Worm (Caenorhabditis elegans): ENCODE results near the gene R102.11.
"Not testable (repeated sequence)": the region's sequence is repeated elsewhere in the genome, so short reads cannot be mapped to it uniquely, and the experiment has no call there.

The R102.11 gene

DNA sequence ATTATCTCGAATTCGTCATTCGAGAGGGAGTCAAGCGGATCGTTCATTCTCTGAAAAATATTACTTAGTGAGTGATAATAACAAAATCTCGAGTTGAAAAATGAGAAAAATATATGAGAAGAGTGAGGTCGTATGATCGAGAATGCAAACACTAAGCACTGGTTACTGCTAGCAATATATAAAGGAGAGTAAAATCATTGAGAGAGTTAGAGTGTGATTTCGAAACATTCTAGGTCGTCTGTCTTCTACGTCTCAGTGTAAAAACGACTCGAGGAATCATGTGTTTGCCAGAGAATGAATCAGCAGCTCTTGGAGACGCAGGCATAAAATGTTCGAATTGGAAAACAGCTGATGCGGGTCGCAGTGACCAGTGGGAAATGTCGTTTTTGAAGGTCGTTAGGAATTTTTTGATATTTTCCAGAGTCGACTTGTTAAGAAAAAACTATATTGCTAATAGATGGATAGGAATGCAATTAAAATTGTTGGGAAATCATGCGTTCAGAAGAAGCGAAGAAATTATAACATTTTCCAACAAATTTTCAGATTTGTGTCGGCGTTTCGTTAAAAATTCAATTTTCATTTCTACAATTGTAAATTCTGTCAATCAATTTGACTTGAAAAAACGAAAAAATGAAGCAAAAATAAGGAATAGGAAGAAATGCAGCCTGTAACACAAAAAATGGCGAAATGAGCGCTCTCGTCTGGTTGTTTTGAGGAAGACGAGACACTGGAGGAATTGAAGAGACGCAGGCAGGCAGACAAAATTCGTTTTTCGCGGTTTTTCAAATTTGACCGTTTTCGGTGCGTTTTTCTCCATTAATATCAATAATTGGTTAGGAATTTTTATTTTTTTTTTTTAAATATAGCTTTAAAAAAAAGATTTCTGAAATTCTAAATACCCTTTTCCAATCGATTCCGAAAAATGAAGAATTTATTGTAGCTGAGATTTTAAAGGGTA is 2.3 kb downstream of the R102.11 start, which contains the start of gene allo-1 (continued):
- TF ChIP-seq hlh-11 (tag; optimal IDR thresholded peaks at IDR 0.05) (peak; percentile 94), tra-1 (GFP tag; IDR thresholded peaks at IDR 0.05) (0 out of 2 replicates have a peak, but pooled peaks have one; percentile 46), lin-13 (GFP tag; optimal IDR thresholded peaks at IDR 0.05) (no peak), lin-1 (GFP tag; IDR thresholded peaks at IDR 0.05) (peak; percentile 12; the same call in 1 of the 2 replicates), hlh-30 (tag; optimal IDR thresholded peaks at IDR 0.05; ENCODE audit: insufficient read depth) (peak; percentile 97), nhr-11 (tag; optimal IDR thresholded peaks at IDR 0.05) (peak; percentile 65), dmd-9 (GFP tag; IDR thresholded peaks at IDR 0.05) (0 out of 2 replicates have a peak, but pooled peaks have one; percentile 31), aha-1 (tag) (peak; percentile 92), hif-1 (tag; optimal IDR thresholded peaks at IDR 0.05) (peak in 1 of 2 experiments; percentile 56), nhr-28 (tag; optimal IDR thresholded peaks at IDR 0.05) (peak; percentile 80), ceh-32 (tag; optimal IDR thresholded peaks at IDR 0.05; ENCODE audit: poor library complexity) (no peak), F37D6.2 (tag; optimal IDR thresholded peaks at IDR 0.05) (no peak), hmg-1.1 (GFP tag; IDR thresholded peaks at IDR 0.05) (peak; percentile 26; the same call in 1 of the 2 replicates), T20F7.1 (GFP tag; optimal IDR thresholded peaks at IDR 0.05) (peak; percentile 30), lsy-2 (tag; optimal IDR thresholded peaks at IDR 0.05) (peak; percentile 35 to 68), F10B5.3 (tag; optimal IDR thresholded peaks at IDR 0.05) (no peak), mep-1 (tag; optimal IDR thresholded peaks at IDR 0.05) (peak; percentile 79), dmd-6 (GFP tag; IDR thresholded peaks at IDR 0.05) (peak; percentile 78), nhr-6 (tag; optimal IDR thresholded peaks at IDR 0.05) (peak; percentile 63), daf-16 (GFP tag; optimal IDR thresholded peaks at IDR 0.05) (no peak), daf-16 (tag; optimal IDR thresholded peaks at IDR 0.05) (peak; percentile 18)

DNA sequence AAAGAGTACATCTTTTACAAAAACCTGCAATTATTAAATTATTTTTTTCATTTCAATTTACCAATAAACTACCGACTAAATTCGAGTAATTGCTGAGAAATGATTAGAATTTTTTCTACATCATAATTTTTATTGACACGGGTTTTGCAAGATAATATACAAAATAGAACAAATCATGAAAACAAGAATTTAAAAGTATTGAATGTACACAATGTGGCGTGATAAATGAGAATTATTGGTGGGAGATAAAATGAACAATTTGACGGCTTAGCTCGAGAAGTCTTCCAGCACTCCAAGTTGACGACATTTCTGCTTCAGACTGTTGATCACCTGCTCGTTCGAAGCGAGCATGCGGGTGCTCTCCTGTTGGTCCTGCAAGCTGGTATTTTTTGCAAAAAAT is 4.4 kb downstream of the R102.11 start, which contains the start of gene R102.4:
Gene R102.4, minus strand, starts transcription at position 101 of the 400 bp plus-strand sequence.
- peak in 1 of 2 experiments; percentile 83 for TF ChIP-seq unc-62 (GFP tag; optimal IDR thresholded peaks at IDR 0.05 in 1 of 2)
- no peak for TF ChIP-seq unc-62 (tag; optimal IDR thresholded peaks at IDR 0.05)
- TF ChIP-seq saeg-2 (GFP tag; IDR thresholded peaks at IDR 0.05) = no peak

DNA sequence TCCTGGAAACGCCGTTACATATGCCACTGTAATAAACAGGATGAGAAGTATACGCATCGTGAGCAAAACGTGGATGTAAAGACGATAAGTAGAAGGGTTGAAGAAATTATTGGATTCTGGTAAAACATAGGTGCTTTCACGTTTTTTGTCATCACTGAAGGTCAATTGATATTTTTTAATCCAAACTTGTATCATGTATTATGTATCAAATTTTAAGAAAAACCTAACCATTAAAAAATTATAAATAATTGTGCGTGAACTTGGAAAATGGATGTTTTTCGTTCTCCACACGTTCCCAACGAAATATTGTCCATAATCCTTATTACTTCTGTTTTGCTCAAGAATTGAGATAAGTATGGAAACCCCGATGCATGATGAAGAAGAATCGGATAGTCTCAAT is 9.4 kb downstream of the R102.11 start, which contains the start of gene R102.8:
Gene R102.8, minus strand, starts transcription at position 101 of the 400 bp plus-strand sequence.
- TF ChIP-seq unc-62 (GFP tag; optimal IDR thresholded peaks at IDR 0.05 in 1 of 2) = peak in 1 of 2 experiments; percentile 70
- no peak for TF ChIP-seq unc-62 (tag; optimal IDR thresholded peaks at IDR 0.05)
- no peak for TF ChIP-seq dpl-1 (GFP tag; optimal IDR thresholded peaks at IDR 0.05)

DNA sequence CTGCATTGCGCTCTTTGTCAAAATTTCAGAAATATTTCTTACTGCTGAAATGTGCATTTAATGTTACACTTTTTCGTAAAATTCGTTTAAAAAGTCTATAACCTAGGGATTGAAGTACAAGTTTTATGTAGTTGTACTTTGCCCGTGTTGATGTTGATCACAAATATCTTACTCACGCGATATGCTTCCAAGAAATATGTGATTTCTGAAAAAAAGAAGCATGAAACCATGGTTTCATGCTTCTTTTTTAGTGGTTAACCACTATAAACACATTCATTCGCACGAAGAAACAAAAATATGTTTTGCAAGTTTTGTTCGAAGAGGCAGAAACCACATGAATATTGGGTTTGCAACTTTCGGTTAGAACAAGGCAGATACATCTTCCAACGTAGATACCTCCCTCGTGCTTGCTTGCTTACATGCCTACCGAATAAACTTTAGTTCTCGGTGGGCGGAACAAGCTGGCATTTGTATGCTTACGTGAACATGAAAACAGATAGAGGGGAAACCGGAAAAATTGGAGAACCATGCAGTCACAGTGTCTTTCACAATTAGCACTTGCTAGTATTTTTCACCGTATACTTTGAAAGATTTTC is 10.5 kb downstream of the R102.11 start, which contains the start of gene R102.3:
Gene R102.3, plus strand, starts transcription at position 546 of the 596 bp plus-strand sequence.
- TF ChIP-seq fos-1 (tag; optimal IDR thresholded peaks at IDR 0.05) (no peak), aha-1 (tag) (peak; percentile 21), nhr-11 (tag; optimal IDR thresholded peaks at IDR 0.05) (peak; percentile 52)

DNA sequence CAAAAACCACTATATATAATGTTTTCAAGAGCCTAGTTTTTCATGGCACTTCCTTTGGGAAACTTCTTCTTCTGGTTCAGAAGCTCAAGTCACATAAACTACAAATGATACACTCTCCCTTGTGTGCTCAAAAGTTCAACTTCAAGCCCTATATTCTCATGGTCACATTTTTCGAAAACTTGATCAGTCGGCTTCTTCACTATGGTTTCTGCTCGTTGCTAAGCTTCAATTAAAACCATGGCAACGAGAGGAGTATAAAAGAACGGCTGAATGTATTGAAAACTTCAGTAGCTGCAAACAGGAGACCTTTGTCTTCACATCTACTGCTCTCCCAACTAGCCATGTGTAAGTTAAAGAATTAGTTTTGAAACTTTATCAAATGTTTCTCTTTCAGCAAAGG is 12.3 kb downstream of the R102.11 start, which contains the start of gene R102.2:
Gene R102.2, plus strand, starts transcription at position 301 of the 400 bp plus-strand sequence.
- TF ChIP-seq gei-8 (GFP tag; optimal IDR thresholded peaks at IDR 0.05); php-3 (GFP tag; IDR thresholded peaks at IDR 0.05); dmd-8 (GFP tag; IDR thresholded peaks at IDR 0.05): not testable (repeated sequence)
